Worm (Caenorhabditis elegans): ENCODE measurements around the gene R09A1.3.

Gene R09A1.3

ce11 chrV:1060219-1060863, 33.5 kb upstream of the R09A1.3 start:
- TF ChIP-seq F13H6.1 (tag; optimal IDR thresholded peaks at IDR 0.05) (peak; percentile 21), mbf-1 (tag; optimal IDR thresholded peaks at IDR 0.05) (no peak), mab-5 (tag; optimal IDR thresholded peaks at IDR 0.05) (peak; percentile 73), fos-1 (tag; optimal IDR thresholded peaks at IDR 0.05) (peak; percentile 78), ceh-82 (tag; optimal IDR thresholded peaks at IDR 0.05) (no peak), sma-9 (GFP tag; optimal IDR thresholded peaks at IDR 0.05) (peak; percentile 8), sma-9 (tag; optimal IDR thresholded peaks at IDR 0.05) (no peak), ztf-4 (tag; optimal IDR thresholded peaks at IDR 0.05) (no peak), lsy-2 (tag; optimal IDR thresholded peaks at IDR 0.05) (no peak), gmeb-1 (tag; optimal IDR thresholded peaks at IDR 0.05) (peak; percentile 38)

- no peak for TF ChIP-seq lsy-2 (tag; optimal IDR thresholded peaks at IDR 0.05)
- TF ChIP-seq ztf-11 (tag; optimal IDR thresholded peaks at IDR 0.05) = no peak
Measured at ce11 chrV:1053385-1053784, 26.5 kb upstream of the R09A1.3 start.

DNA sequence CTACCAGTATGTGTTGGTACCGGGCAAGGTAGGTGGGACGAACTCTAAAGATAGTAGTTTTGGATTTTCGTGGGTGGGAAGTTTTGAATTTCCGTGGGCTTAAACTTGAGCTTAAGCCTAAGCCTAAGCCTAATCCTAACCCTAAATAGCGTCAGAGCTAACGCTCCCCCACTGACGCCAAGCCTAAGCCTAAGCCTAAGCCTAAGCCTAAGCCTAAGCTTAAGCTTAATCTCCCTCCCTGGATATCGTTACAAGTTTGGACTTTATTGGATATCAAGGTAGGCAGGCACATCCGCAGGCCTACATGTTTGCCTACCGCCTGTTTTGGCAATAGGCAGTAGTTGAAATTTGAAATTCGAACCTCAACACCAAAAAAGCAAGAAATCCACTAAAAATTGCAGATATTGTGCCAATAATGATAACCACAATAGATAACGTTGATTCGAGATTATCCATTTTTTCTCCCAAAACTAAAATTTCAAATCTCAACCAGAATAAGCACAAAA, 25.7 kb upstream of the R09A1.3 start, which contains the start of gene K10C9.4:
Gene K10C9.4, minus strand, starts transcription at position 456 of the 506 bp plus-strand sequence.
- TF ChIP-seq unc-55 (GFP tag; optimal IDR thresholded peaks at IDR 0.05) (no peak), ztf-11 (tag; optimal IDR thresholded peaks at IDR 0.05) (no peak), blmp-1 (tag; optimal IDR thresholded peaks at IDR 0.05; ENCODE audit: insufficient read depth) (no peak), mdl-1 (tag; optimal IDR thresholded peaks at IDR 0.05) (no peak), mbf-1 (tag; optimal IDR thresholded peaks at IDR 0.05) (no peak), nhr-129 (tag; optimal IDR thresholded peaks at IDR 0.05) (no peak), sem-4 (tag; optimal IDR thresholded peaks at IDR 0.05) (no peak), nhr-21 (tag; optimal IDR thresholded peaks at IDR 0.05) (no peak), F13H6.1 (tag; optimal IDR thresholded peaks at IDR 0.05) (no peak), nhr-12 (tag; optimal IDR thresholded peaks at IDR 0.05) (no peak), elt-1 (tag; optimal IDR thresholded peaks at IDR 0.05) (no peak), ceh-16 (tag; optimal IDR thresholded peaks at IDR 0.05) (no peak), ceh-82 (tag; optimal IDR thresholded peaks at IDR 0.05) (no peak), nhr-11 (tag; optimal IDR thresholded peaks at IDR 0.05) (no peak), nhr-6 (tag; optimal IDR thresholded peaks at IDR 0.05) (no peak), aly-2 (tag; optimal IDR thresholded peaks at IDR 0.05) (no peak), sma-3 (GFP tag; optimal IDR thresholded peaks at IDR 0.05) (no peak)

ce11 chrV:1051651-1052050, 24.8 kb upstream of the R09A1.3 start:
- TF ChIP-seq aly-2 (tag; optimal IDR thresholded peaks at IDR 0.05) (no peak), mdl-1 (tag; optimal IDR thresholded peaks at IDR 0.05) (no peak), ceh-16 (tag; optimal IDR thresholded peaks at IDR 0.05) (no peak), crh-2 (tag; optimal IDR thresholded peaks at IDR 0.05) (no peak), nhr-6 (tag; optimal IDR thresholded peaks at IDR 0.05) (no peak), nhr-129 (tag; optimal IDR thresholded peaks at IDR 0.05) (no peak), nhr-25 (tag; optimal IDR thresholded peaks at IDR 0.05) (no peak), mbf-1 (tag; optimal IDR thresholded peaks at IDR 0.05) (no peak)

- TF ChIP-seq F13H6.1 (tag; optimal IDR thresholded peaks at IDR 0.05) (no peak), nhr-21 (tag; optimal IDR thresholded peaks at IDR 0.05) (no peak), C34F6.9 (tag; optimal IDR thresholded peaks at IDR 0.05) (peak; percentile 21), fos-1 (tag; optimal IDR thresholded peaks at IDR 0.05) (peak; percentile 8), nhr-12 (tag; optimal IDR thresholded peaks at IDR 0.05) (no peak), unc-55 (GFP tag; optimal IDR thresholded peaks at IDR 0.05) (peak; percentile 43)
Measured at ce11 chrV:1049334-1049733, 22.5 kb upstream of the R09A1.3 start.

DNA sequence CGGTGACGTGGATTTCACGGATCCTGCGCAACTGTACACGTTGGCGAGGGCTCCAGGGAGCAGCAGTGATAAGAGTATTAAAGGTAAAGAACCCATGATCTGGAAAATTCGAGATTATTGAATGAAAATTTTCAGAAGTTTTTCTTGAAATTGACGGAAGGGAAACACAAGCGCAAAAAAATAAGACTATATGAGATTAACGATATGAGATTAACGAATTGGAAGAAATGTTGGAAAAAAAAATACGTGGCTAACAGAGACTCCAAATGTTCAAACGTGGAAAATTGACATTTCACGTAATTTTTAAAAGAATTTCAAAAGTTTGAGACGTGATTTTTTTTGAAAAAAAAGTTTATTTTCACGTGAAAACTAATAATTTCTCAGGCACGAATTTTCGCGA, 21.6 kb upstream of the R09A1.3 start, which contains the start of gene nra-4:
Gene nra-4, minus strand, starts transcription at position 101 of the 400 bp plus-strand sequence.
- TF ChIP-seq nhr-21 (tag; optimal IDR thresholded peaks at IDR 0.05) = no peak
- TF ChIP-seq sma-3 (GFP tag; optimal IDR thresholded peaks at IDR 0.05) = no peak
- TF ChIP-seq lin-39 (tag; optimal IDR thresholded peaks at IDR 0.05) = no peak
- TF ChIP-seq skn-1 (tag; optimal IDR thresholded peaks at IDR 0.05) = no peak
- TF ChIP-seq nhr-6 (tag; optimal IDR thresholded peaks at IDR 0.05) = no peak
- no peak for TF ChIP-seq alr-1 (tag; optimal IDR thresholded peaks at IDR 0.05)
- TF ChIP-seq nhr-237 (tag; optimal IDR thresholded peaks at IDR 0.05) = no peak
- no peak for TF ChIP-seq F13H6.1 (tag; optimal IDR thresholded peaks at IDR 0.05)
